Worm (Caenorhabditis elegans) whole organism, late embryonic: ENCODE data around the gene ntc-1.

ENCODE experiments used
- K02D7.2 ChIP-seq: sonication (generic microtip); optimal IDR thresholded peaks from 2 replicates; lab custom pipeline; 2017; ENCODE audit warnings: mild to moderate bottlenecking, missing genetic modification characterization, missing compliant biosample characterization
- K09A11.1 ChIP-seq: sonication (generic microtip); optimal IDR thresholded peaks from 2 replicates; lab custom pipeline; 2017; ENCODE audit warnings: antibody characterized with exemption, mild to moderate bottlenecking, missing genetic modification characterization, missing compliant biosample characterization; ENCODE audit not compliant: insufficient read depth
- ceh-19 ChIP-seq: fragments of 200-800 bp; sonication (Bioruptor generic); optimal IDR thresholded peaks from 2 replicates; lab custom pipeline; 2018; ENCODE audit warnings: mild to moderate bottlenecking, missing genetic modification characterization, missing compliant biosample characterization
- ceh-22 ChIP-seq: sonication (generic microtip); optimal IDR thresholded peaks from 2 replicates; lab custom pipeline; 2017; ENCODE audit warnings: missing biosample characterization, missing genetic modification characterization
- ceh-31 ChIP-seq: sonication (generic microtip); optimal IDR thresholded peaks from 2 replicates; lab custom pipeline; 2016; ENCODE audit warnings: missing genetic modification characterization, missing compliant biosample characterization
- ceh-9 ChIP-seq: sonication (generic microtip); optimal IDR thresholded peaks from 2 replicates; lab custom pipeline; 2016; ENCODE audit warnings: mild to moderate bottlenecking, missing genetic modification characterization, inconsistent platforms, missing compliant biosample characterization
- elt-2 ChIP-seq: sonication (generic microtip); optimal IDR thresholded peaks from 2 replicates; lab custom pipeline; 2016; ENCODE audit warnings: missing genetic modification reagents, missing genetic modification characterization, missing compliant biosample characterization
- elt-4 ChIP-seq: sonication (generic microtip); optimal IDR thresholded peaks from 2 replicates; lab custom pipeline; 2016; ENCODE audit warnings: missing genetic modification characterization, missing compliant biosample characterization
- ets-4 ChIP-seq: sonication (generic microtip); optimal IDR thresholded peaks from 2 replicates; lab custom pipeline; 2016; ENCODE audit warnings: missing genetic modification characterization, missing compliant biosample characterization
- eyg-1 ChIP-seq: sonication (generic microtip); optimal IDR thresholded peaks from 2 replicates; lab custom pipeline; 2016; ENCODE audit warnings: missing genotype, missing genetic modification characterization, missing compliant biosample characterization
- fkh-10 ChIP-seq: fragments of 150-350 bp; optimal IDR thresholded peaks from 2 replicates; lab custom pipeline; 2014; ENCODE audit warnings: missing biosample characterization, missing genetic modification reagents, missing genetic modification characterization
- fkh-6 ChIP-seq: sonication (generic microtip); optimal IDR thresholded peaks from 2 replicates; lab custom pipeline; 2016; ENCODE audit warnings: missing genetic modification characterization, missing compliant biosample characterization
- gmeb-2 ChIP-seq: sonication (generic microtip); optimal IDR thresholded peaks from 2 replicates; lab custom pipeline; 2016; ENCODE audit warnings: missing genetic modification characterization, inconsistent platforms, missing compliant biosample characterization
- hlh-13 ChIP-seq: fragments of 200-800 bp; sonication (Bioruptor generic); optimal IDR thresholded peaks from 2 replicates; lab custom pipeline; 2018; ENCODE audit warnings: mild to moderate bottlenecking, missing genetic modification characterization, missing compliant biosample characterization
- hlh-30 ChIP-seq: sonication (generic microtip); optimal IDR thresholded peaks from 2 replicates; lab custom pipeline; 2017; ENCODE audit warnings: antibody characterized with exemption, missing genetic modification characterization, missing compliant biosample characterization; ENCODE audit not compliant: insufficient read depth
- hlh-6 ChIP-seq: sonication (generic microtip); optimal IDR thresholded peaks from 2 replicates; lab custom pipeline; 2016; ENCODE audit warnings: missing genotype, missing genetic modification characterization, missing compliant biosample characterization
- hlh-8 ChIP-seq: sonication (generic microtip); optimal IDR thresholded peaks from 2 replicates; lab custom pipeline; 2016; ENCODE audit warnings: missing genotype, missing genetic modification characterization, missing compliant biosample characterization
- lim-6 ChIP-seq: sonication (generic microtip); optimal IDR thresholded peaks from 2 replicates; lab custom pipeline; 2016; ENCODE audit warnings: missing genetic modification characterization, missing compliant biosample characterization
- lin-11 ChIP-seq: fragments of 200-800 bp; sonication (Bioruptor generic); optimal IDR thresholded peaks from 2 replicates; lab custom pipeline; 2018; ENCODE audit warnings: mild to moderate bottlenecking, missing genetic modification characterization, missing compliant biosample characterization
- mec-3 ChIP-seq: sonication (generic microtip); optimal IDR thresholded peaks from 2 replicates; lab custom pipeline; 2016; ENCODE audit warnings: borderline replicate concordance, missing genetic modification characterization, missing compliant biosample characterization
- nhr-11 ChIP-seq: fragments of 150-350 bp; optimal IDR thresholded peaks from 2 replicates; lab custom pipeline; 2014; ENCODE audit warnings: missing biosample characterization, missing genetic modification characterization
- npax-4 ChIP-seq: sonication (generic microtip); optimal IDR thresholded peaks from 2 replicates; lab custom pipeline; 2016; ENCODE audit warnings: missing genetic modification characterization, missing compliant biosample characterization
- pat-9 ChIP-seq: fragments of 200-800 bp; sonication (Bioruptor generic); optimal IDR thresholded peaks from 2 replicates; lab custom pipeline; 2018; ENCODE audit warnings: mild to moderate bottlenecking, missing genetic modification characterization, moderate library complexity, missing compliant biosample characterization
- pax-1 ChIP-seq: fragments of 150-350 bp; optimal IDR thresholded peaks from 2 replicates; lab custom pipeline; 2014; ENCODE audit warnings: missing biosample characterization, missing genetic modification characterization
- pha-2 ChIP-seq: sonication (generic microtip); optimal IDR thresholded peaks from 2 replicates; lab custom pipeline; 2017; ENCODE audit warnings: mild to moderate bottlenecking, missing genetic modification characterization, missing compliant biosample characterization
- pros-1 ChIP-seq: fragments of 150-350 bp; optimal IDR thresholded peaks from 2 replicates; lab custom pipeline; 2014; ENCODE audit warnings: missing biosample characterization, missing genetic modification reagents, missing genetic modification characterization
- rnt-1 ChIP-seq: sonication (generic microtip); optimal IDR thresholded peaks from 2 replicates; lab custom pipeline; 2016; ENCODE audit warnings: missing genetic modification characterization, missing compliant biosample characterization
- sdc-2 ChIP-seq: sonication (generic microtip); optimal IDR thresholded peaks from 2 replicates; lab custom pipeline; 2016; ENCODE audit warnings: missing genotype, missing genetic modification characterization, missing compliant biosample characterization
- sox-4 ChIP-seq: sonication (generic microtip); optimal IDR thresholded peaks from 2 replicates; lab custom pipeline; 2017; ENCODE audit warnings: mild to moderate bottlenecking, missing genetic modification characterization, inconsistent platforms, missing compliant biosample characterization
- syd-9 ChIP-seq: sonication (generic microtip); optimal IDR thresholded peaks from 2 replicates; lab custom pipeline; 2016; ENCODE audit warnings: mild to moderate bottlenecking, missing genetic modification characterization, moderate library complexity, missing compliant biosample characterization
- tbx-7 ChIP-seq: sonication (generic microtip); optimal IDR thresholded peaks from 2 replicates; lab custom pipeline; 2016; ENCODE audit warnings: missing genotype, missing genetic modification characterization, missing compliant biosample characterization
- ttx-3 ChIP-seq: sonication (generic microtip); optimal IDR thresholded peaks from 2 replicates; lab custom pipeline; 2016; ENCODE audit warnings: missing genetic modification reagents, missing genetic modification characterization, missing compliant biosample characterization
- unc-3 ChIP-seq, 2 experiments: fragments of 200-800 bp in 1 of 2; sonication (Bioruptor generic) in 1 of 2; sonication (generic microtip) in 1 of 2; conservative IDR thresholded peaks in 1 of 2; optimal IDR thresholded peaks in 1 of 2; 2 replicates each; pipeline versions ENCODE4 v1.3.6 to Lab custom; 2016 to 2022; ENCODE audit warnings: missing compliant biosample characterization in 2 of 2, missing genetic modification characterization in 2 of 2, missing genetic modification reagents in 1 of 2
- unc-42 ChIP-seq: sonication (generic microtip); optimal IDR thresholded peaks from 2 replicates; lab custom pipeline; 2016; ENCODE audit warnings: missing genotype, missing genetic modification characterization, missing compliant biosample characterization

Gene ntc-1

ce11 chrX:4901974-4902373 lies 36.1 kb downstream of the ntc-1 start:
- no peak for TF ChIP-seq rnt-1 (tag; lab: Kevin White, UChicago)
- no peak for TF ChIP-seq ceh-31
- peak; percentile 76 for TF ChIP-seq unc-42
- no peak for TF ChIP-seq pat-9
- TF ChIP-seq fkh-10 (GFP tag; lab: Kevin White, UChicago): no peak
- TF ChIP-seq, all 69 proteins: peak for 1

- TF ChIP-seq pat-9 (no peak), unc-42 (peak; percentile 34)
Observed at ce11 chrX:4902376-4902775, 36.5 kb downstream of the ntc-1 start.

ce11 chrX:4905804-4906203 lies 39.9 kb downstream of the ntc-1 start, which contains the start of gene K05B2.2:
Gene K05B2.2, plus strand, starts transcription at chrX:4906081.
- TF ChIP-seq npax-4 (tag; lab: Kevin White, UChicago): no peak
- TF ChIP-seq sox-4 (tag; lab: Kevin White, UChicago): no peak
- TF ChIP-seq hlh-13: no peak
- no peak for TF ChIP-seq ceh-22 (tag; lab: Kevin White, UChicago)
- TF ChIP-seq ttx-3 (tag; lab: Kevin White, UChicago): no peak
- no peak for TF ChIP-seq hlh-8 (tag; lab: Kevin White, UChicago)
- TF ChIP-seq K09A11.1 (tag; lab: Kevin White, UChicago): no peak
- no peak for TF ChIP-seq lim-6 (tag; lab: Kevin White, UChicago)
- TF ChIP-seq ceh-19 (GFP tag; lab: Kevin White, UChicago): no peak
- no peak for TF ChIP-seq ceh-9
- no peak for TF ChIP-seq gmeb-2 (tag; lab: Kevin White, UChicago)
- no peak for TF ChIP-seq hlh-30
- no peak for TF ChIP-seq pros-1
- no peak for TF ChIP-seq hlh-6 (tag; lab: Kevin White, UChicago)
- TF ChIP-seq ets-4 (tag; lab: Kevin White, UChicago): no peak
- TF ChIP-seq lin-11 (tag; lab: Kevin White, UChicago): no peak
- TF ChIP-seq mec-3 (tag; lab: Kevin White, UChicago): no peak

- TF ChIP-seq elt-2 (peak; percentile 68), pax-1 (no peak), fkh-6 (tag; lab: Kevin White, UChicago) (no peak)
Observed at ce11 chrX:4911287-4911876, 45.5 kb downstream of the ntc-1 start.

ce11 chrX:4914464-4914863 lies 48.6 kb downstream of the ntc-1 start:
- TF ChIP-seq tbx-7 (no peak), elt-2 (no peak), K09A11.1 (tag; lab: Kevin White, UChicago) (no peak), K02D7.2 (no peak), eyg-1 (tag; lab: Kevin White, UChicago) (no peak), mec-3 (tag; lab: Kevin White, UChicago) (no peak), pha-2 (tag; lab: Kevin White, UChicago) (no peak), hlh-6 (tag; lab: Kevin White, UChicago) (no peak), nhr-11 (tag; lab: Kevin White, UChicago) (no peak), unc-3 (GFP tag; conservative IDR thresholded peaks at IDR 0.05; lab: Robert Waterston, UW) (no peak), unc-3 (tag; optimal IDR thresholded peaks at IDR 0.05; lab: Kevin White, UChicago) (no peak), ceh-31 (no peak), elt-4 (tag; lab: Kevin White, UChicago) (no peak), sdc-2 (tag; lab: Kevin White, UChicago) (no peak), syd-9 (tag; lab: Kevin White, UChicago) (no peak)
